Worm (Caenorhabditis elegans): ENCODE results near the gene Y75B7AR.1.

- TF ChIP-seq unc-62 (GFP tag; optimal IDR thresholded peaks at IDR 0.05), result no peak
- TF ChIP-seq hlh-1 (tag; optimal IDR thresholded peaks at IDR 0.05), result no peak
- no peak for TF ChIP-seq pha-4 (tag; optimal IDR thresholded peaks at IDR 0.05)
- TF ChIP-seq unc-120 (tag; optimal IDR thresholded peaks at IDR 0.05; ENCODE audit: poor library complexity, severe bottlenecking), result no peak
- no peak for TF ChIP-seq nhr-12 (tag; optimal IDR thresholded peaks at IDR 0.05)
- no peak for TF ChIP-seq snpc-4 (tag; optimal IDR thresholded peaks at IDR 0.05)
- no peak for TF ChIP-seq ztf-11 (tag; optimal IDR thresholded peaks at IDR 0.05)
- TF ChIP-seq elt-3 (tag; optimal IDR thresholded peaks at IDR 0.05), result no peak
- no peak for TF ChIP-seq mab-5 (tag; optimal IDR thresholded peaks at IDR 0.05)
- TF ChIP-seq nhr-76 (tag; optimal IDR thresholded peaks at IDR 0.05), result no peak
- TF ChIP-seq ceh-43 (GFP tag; optimal IDR thresholded peaks at IDR 0.05), result no peak
- no peak for TF ChIP-seq mep-1 (tag; optimal IDR thresholded peaks at IDR 0.05)
Observed at ce11 chrV:1438205-1438604, 45.4 kb upstream of the Y75B7AR.1 start.
